Worm (Caenorhabditis elegans) whole organism, L4/young adult: ENCODE data around the gene hda-11.

Experiments used
- W03F9.2 ChIP-seq: fragments of 150-350 bp; optimal IDR thresholded peaks from 2 replicates; lab custom pipeline; 2014; ENCODE audit warnings: missing biosample characterization, missing genetic modification characterization
- dao-5 ChIP-seq: sonication (generic microtip); optimal IDR thresholded peaks from 2 replicates; lab custom pipeline; 2016; ENCODE audit warnings: missing genotype, missing genetic modification characterization, moderate library complexity, missing compliant biosample characterization
- him-1 ChIP-seq: sonication (generic microtip); optimal IDR thresholded peaks from 2 replicates; lab custom pipeline; 2016; ENCODE audit warnings: missing genotype, missing genetic modification reagents, missing genetic modification characterization, missing compliant biosample characterization

DNA sequence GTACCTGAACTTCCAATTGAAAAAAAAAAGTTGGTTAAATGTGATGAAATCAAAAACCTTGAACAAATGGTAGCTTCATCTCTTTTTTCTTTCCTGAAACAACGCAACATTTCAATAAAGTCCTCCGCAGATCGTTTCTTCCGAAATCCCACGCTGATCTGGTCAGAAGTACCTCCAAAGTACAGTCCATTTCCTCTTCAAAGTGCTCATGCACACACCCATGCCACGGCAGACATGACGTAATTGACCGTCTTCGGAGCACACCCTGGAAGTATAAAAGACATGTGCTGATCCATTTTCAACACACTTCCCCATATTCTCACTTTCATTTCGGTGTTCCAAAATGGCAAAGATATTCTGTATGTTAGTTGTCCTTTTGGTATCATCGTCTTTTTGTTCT lies 22.1 kb upstream of the hda-11 start, which contains the start of gene C35A5.10:
- no peak for TF ChIP-seq dao-5
- TF ChIP-seq him-1 (tag; lab: Kevin White, UChicago) = no peak
- no peak for TF ChIP-seq W03F9.2 (tag; lab: Kevin White, UChicago)
